Fruit fly (Drosophila melanogaster): Measurements from ENCODE around the gene CG10663.

The CG10663 gene

DNA sequence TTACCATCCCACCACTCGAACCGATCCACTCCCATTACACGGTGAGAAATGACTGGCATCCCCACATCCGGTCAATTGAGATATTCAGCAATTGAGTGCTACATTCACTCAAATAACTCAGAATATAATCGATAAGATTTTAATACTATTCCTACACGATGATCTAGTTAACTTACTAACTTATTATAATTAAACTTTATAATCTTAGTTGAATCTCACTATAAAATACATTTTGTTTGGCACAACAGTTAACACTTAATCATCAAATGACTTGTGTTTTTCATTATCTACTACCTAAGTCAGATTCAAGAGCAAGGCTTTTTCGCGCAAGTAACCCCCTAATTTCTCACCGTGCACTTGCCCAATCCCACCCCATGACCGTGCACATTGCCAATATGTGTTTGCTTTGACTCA is 10.5 kb upstream of the CG10663 start (continued):
- TF ChIP-seq Blimp-1 (GFP tag; optimal IDR thresholded peaks at IDR 0.05) (peak; percentile 87), CG8119 (GFP tag; IDR thresholded peaks at IDR 0.05) (peak; percentile 90), Hr4 (GFP tag; optimal IDR thresholded peaks at IDR 0.05) (peak; percentile 91), CG15336 (GFP tag; IDR thresholded peaks at IDR 0.05) (peak; percentile 87), pdm3 (GFP tag; optimal IDR thresholded peaks at IDR 0.05) (peak; percentile 83), Met (GFP tag; optimal IDR thresholded peaks at IDR 0.05) (peak; percentile 93), CG7368 (GFP tag; optimal IDR thresholded peaks at IDR 0.05) (peak; percentile 75), fd85E (GFP tag; optimal IDR thresholded peaks at IDR 0.05) (peak; percentile 33)

DNA sequence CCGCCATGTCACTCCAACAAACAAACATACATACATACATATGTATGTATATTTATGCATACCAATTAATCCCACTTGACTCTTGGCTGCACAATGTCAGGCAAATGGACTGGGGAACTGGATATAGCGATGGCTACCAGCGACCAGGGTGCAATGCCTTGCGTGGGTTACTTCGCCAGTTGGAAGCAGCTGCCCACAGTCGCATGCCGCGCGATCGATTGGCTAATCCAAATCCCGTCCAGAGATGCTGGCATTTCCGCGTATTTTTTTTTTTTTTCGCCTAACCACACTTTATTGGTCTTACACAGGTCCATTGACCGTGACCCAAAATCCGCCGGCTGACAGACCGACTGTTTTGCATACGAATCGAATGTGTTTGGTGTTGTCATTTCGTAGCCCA is 9.4 kb upstream of the CG10663 start:
- TF ChIP-seq CG6163 (GFP tag; IDR thresholded peaks at IDR 0.05) (0 out of 3 replicates have a peak, but pooled peaks have one; percentile 18), spab (GFP tag; optimal IDR thresholded peaks at IDR 0.05) (no peak)

DNA sequence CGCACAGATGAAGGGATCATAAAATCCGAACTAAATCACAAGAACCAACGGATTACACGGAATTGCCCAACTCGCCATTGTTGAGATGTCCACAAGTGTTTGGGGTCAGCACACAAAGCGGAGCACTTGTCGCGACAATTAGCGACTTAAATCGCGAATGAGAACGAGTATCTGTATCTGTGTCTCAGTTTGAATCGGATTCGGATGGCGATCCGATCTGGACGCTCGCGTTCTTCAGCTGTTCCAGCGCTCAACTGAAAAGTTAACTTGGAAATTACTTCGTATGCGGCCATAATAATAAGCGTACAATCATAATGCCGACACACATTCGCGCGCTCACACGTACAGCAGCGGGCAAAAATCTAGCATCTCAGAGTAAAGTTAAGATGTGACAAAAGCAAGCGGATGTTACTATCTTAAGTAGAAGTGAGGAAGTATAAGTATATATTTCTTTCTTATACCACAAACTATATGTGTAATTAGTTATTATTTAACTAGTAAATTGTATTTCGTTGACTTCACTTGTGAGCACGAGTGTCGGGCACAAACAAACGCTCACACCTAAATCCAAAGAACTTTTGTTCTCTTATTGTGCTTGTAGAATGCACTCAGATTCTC is 5.7 kb upstream of the CG10663 start, which contains the start of gene CG10660:
Gene CG10660 (minus strand): TSS at position 259 of the 618 bp plus-strand sequence.
- TF ChIP-seq achi (GFP tag; optimal IDR thresholded peaks at IDR 0.05): peak; percentile 93
- TF ChIP-seq CG11294 (GFP tag; IDR thresholded peaks at IDR 0.05): peak; percentile 90
- TF ChIP-seq lz (GFP tag; optimal IDR thresholded peaks at IDR 0.05): peak; percentile 92
- TF ChIP-seq CG9139 (GFP tag; optimal IDR thresholded peaks at IDR 0.05): peak; percentile 64
- TF ChIP-seq dsx (GFP tag; optimal IDR thresholded peaks at IDR 0.05; ENCODE audit: poor library complexity, severe bottlenecking): peak; percentile 78
- TF ChIP-seq fd59A (GFP tag; optimal IDR thresholded peaks at IDR 0.05): peak; percentile 80
- TF ChIP-seq CG3919 (GFP tag; optimal IDR thresholded peaks at IDR 0.05): peak; percentile 94
- TF ChIP-seq CG31627 (GFP tag; optimal IDR thresholded peaks at IDR 0.05): peak; percentile 88
- peak; percentile 91 for TF ChIP-seq Lpt (GFP tag; optimal IDR thresholded peaks at IDR 0.05)
- TF ChIP-seq Sox15 (GFP tag; optimal IDR thresholded peaks at IDR 0.05): peak; percentile 80
- TF ChIP-seq CG8632 (GFP tag; optimal IDR thresholded peaks at IDR 0.05): peak; percentile 90
- peak; percentile 80 for TF ChIP-seq CG11902 (GFP tag; optimal IDR thresholded peaks at IDR 0.05)
- TF ChIP-seq OdsH (GFP tag; optimal IDR thresholded peaks at IDR 0.05): peak; percentile 95
- peak; percentile 95 for TF ChIP-seq CG32006 (GFP tag; optimal IDR thresholded peaks at IDR 0.05)
- peak; percentile 77 for TF ChIP-seq Ets21C (GFP tag; optimal IDR thresholded peaks at IDR 0.05)
- peak; percentile 91 for TF ChIP-seq topi (GFP tag; optimal IDR thresholded peaks at IDR 0.05)
- TF ChIP-seq eg (GFP tag; IDR thresholded peaks at IDR 0.05): peak; percentile 98
- TF ChIP-seq svp (GFP tag): peak; percentile 95
- TF ChIP-seq Hr39 (GFP tag; optimal IDR thresholded peaks at IDR 0.05): peak; percentile 85
- peak; percentile 86 for TF ChIP-seq CG10669 (GFP tag; optimal IDR thresholded peaks at IDR 0.05)
- peak; percentile 97 for TF ChIP-seq CG15336 (GFP tag; IDR thresholded peaks at IDR 0.05)
- peak; percentile 93 for TF ChIP-seq Sox14 (GFP tag; optimal IDR thresholded peaks at IDR 0.05)
- TF ChIP-seq ss (GFP tag; optimal IDR thresholded peaks at IDR 0.05): peak; percentile 67 to 78
- TF ChIP-seq CG7368 (GFP tag; optimal IDR thresholded peaks at IDR 0.05): peak; percentile 82
- TF ChIP-seq CG4318 (GFP tag; optimal IDR thresholded peaks at IDR 0.05): peak; percentile 84
- TF ChIP-seq spab (GFP tag; optimal IDR thresholded peaks at IDR 0.05): peak; percentile 78
- TF ChIP-seq Blimp-1 (GFP tag; optimal IDR thresholded peaks at IDR 0.05): peak; percentile 65
- TF ChIP-seq CG6792 (GFP tag; optimal IDR thresholded peaks at IDR 0.05): peak; percentile 93
- peak; percentile 94 for TF ChIP-seq net (GFP tag; optimal IDR thresholded peaks at IDR 0.05)
- peak; percentile 91 for TF ChIP-seq Sox102F (GFP tag; optimal IDR thresholded peaks at IDR 0.05)
- peak; percentile 87 for TF ChIP-seq CG11762 (GFP tag; optimal IDR thresholded peaks at IDR 0.05; ENCODE audit: insufficient read depth)
- TF ChIP-seq Smox (GFP tag; optimal IDR thresholded peaks at IDR 0.05): peak; percentile 90
- peak; percentile 93 for TF ChIP-seq Met (GFP tag; optimal IDR thresholded peaks at IDR 0.05)
- TF ChIP-seq Eip78C (GFP tag): peak; percentile 97
- peak; percentile 92 for TF ChIP-seq Ets96B (tag; optimal IDR thresholded peaks at IDR 0.05)
- TF ChIP-seq acj6 (GFP tag; optimal IDR thresholded peaks at IDR 0.05): peak; percentile 93
- TF ChIP-seq fd85E (GFP tag; optimal IDR thresholded peaks at IDR 0.05): peak; percentile 66
- TF ChIP-seq CG3032 (tag; optimal IDR thresholded peaks at IDR 0.05): peak; percentile 72
- peak; percentile 77 for TF ChIP-seq CG6854 (GFP tag; optimal IDR thresholded peaks at IDR 0.05)
- peak; percentile 91 for TF ChIP-seq vri (GFP tag; optimal IDR thresholded peaks at IDR 0.05)
- TF ChIP-seq Eip75B (GFP tag; optimal IDR thresholded peaks at IDR 0.05): peak; percentile 92
- peak; percentile 78 for TF ChIP-seq dac (GFP tag; optimal IDR thresholded peaks at IDR 0.05)
